Worm (Caenorhabditis elegans) whole organism, L1 larva: ENCODE measurements around the gene oac-42.

Source experiments
- F16B12.6 ChIP-seq: fragments of 150-350 bp; optimal IDR thresholded peaks from 2 replicates; lab custom pipeline; 2014; ENCODE audit warnings: missing biosample characterization, missing genetic modification characterization
- aha-1 ChIP-seq: fragments of 150-350 bp; optimal IDR thresholded peaks from 2 replicates; lab custom pipeline; 2014; ENCODE audit warnings: missing biosample characterization, missing genetic modification characterization
- ceh-90 ChIP-seq: sonication (generic microtip); optimal IDR thresholded peaks from 2 replicates; lab custom pipeline; 2016; ENCODE audit warnings: missing genetic modification characterization, missing compliant biosample characterization
- ets-5 ChIP-seq: fragments of 200-800 bp; sonication (Bioruptor generic); IDR thresholded peaks from 2 replicates; pipeline ENCODE4 v1.3.6; 2022; ENCODE audit warnings: missing genetic modification characterization, missing compliant biosample characterization
- nhr-237 ChIP-seq: fragments of 150-350 bp; optimal IDR thresholded peaks from 2 replicates; lab custom pipeline; 2014; ENCODE audit warnings: missing biosample characterization, missing genetic modification characterization
- nhr-77 ChIP-seq: fragments of 150-350 bp; optimal IDR thresholded peaks from 2 replicates; lab custom pipeline; 2014; ENCODE audit warnings: missing biosample characterization, missing genetic modification characterization
- nhr-85 ChIP-seq: sonication (generic microtip); peaks from one replicate; lab custom pipeline; 2016; ENCODE audit warnings: missing genetic modification characterization, inconsistent platforms, missing compliant biosample characterization

DNA sequence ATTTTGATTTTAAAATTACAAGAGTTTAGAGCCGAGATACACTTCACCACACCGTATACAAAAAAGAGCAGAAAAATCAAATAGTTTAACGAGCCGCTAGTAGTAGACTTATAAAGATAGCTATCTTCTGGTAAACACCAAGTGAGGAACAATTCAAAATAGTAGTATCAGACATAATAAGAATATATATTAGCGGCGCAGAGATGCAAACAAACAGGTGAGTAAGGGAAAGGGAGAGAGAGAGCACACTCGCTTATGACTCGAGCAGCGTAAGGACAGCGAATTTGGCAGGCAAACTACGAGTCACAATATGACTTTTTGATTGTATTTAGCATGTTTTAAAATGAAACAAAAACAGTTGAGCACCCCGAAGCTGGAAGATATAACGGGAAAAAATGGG is 6.7 kb upstream of the oac-42 start:
- TF ChIP-seq aha-1 (tag; lab: Kevin White, UChicago) (no peak), F16B12.6 (tag; lab: Kevin White, UChicago) (no peak), nhr-77 (no peak), ets-5 (no peak), nhr-85 (tag; lab: Kevin White, UChicago) (no peak), nhr-237 (no peak), ceh-90 (tag; lab: Kevin White, UChicago) (no peak)
